Fruit fly (Drosophila melanogaster): ENCODE data around the gene CG10300.

DNA sequence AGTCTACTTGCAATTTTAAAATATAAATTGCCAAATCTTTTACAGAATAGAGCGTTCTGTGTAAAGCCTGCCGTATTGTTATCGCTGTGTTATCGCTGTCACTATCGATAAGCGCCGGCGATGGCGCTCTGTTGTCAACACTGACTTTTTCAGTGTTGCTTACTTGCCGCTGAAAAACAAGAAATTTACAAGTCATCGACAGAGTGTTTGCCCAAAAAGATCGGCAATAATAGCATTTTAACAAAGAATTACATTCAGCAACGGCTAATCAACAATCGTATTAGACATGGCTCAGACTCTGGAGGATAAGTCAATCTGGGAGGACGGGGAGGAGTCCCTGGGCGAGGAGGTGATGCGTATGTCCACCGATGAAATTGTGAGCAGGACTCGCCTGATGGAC is 41.4 kb downstream of the CG10300 start, which contains the start of the genes RanBP3 and Rpt5:
- TF ChIP-seq tj (GFP tag; optimal IDR thresholded peaks at IDR 0.05) (no peak), CG7045 (GFP tag; optimal IDR thresholded peaks at IDR 0.05) (peak; percentile 55)
